Fruit fly (Drosophila melanogaster): Measurements from ENCODE around the gene lsn.

Gene lsn

DNA sequence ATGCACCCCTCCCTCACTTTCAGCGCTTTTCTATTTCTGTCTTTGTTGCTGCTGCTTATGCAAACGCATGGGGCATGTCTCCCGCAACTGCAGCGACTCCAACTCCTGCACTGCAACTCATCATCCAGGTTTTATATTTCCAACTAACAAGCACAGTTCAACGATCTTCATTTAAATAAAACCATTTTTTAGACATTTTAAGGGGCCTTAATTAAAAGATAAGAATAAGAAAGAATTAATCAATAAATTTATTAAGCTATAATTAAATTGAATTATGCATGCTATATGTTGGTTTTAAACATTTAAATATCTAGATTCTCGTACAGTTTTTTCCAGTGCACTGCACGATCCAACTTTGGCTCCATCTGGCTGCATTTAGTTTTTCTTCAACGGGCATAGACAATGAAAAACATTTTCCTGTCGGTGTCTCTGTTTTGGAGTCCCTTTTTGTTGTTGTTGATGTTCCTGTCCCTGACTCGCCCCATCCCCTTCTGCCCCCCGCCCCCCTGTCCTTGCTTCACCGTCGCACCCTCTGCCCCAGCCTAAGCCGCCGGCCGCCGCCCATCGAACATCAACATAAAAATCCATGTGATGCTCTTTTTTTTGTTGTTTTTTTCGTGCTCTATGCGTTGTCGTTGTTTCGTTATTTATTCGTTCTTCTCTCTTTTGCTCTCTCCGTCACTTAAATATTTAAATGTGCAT is 36.0 kb upstream of the lsn start (continued):
- TF ChIP-seq jumu (GFP tag; optimal IDR thresholded peaks at IDR 0.05): no peak
- peak; percentile 63 for TF ChIP-seq zen (tag; optimal IDR thresholded peaks at IDR 0.05)
- no peak for TF ChIP-seq B-H1 (GFP tag; IDR thresholded peaks at IDR 0.05)
- TF ChIP-seq CG12769 (tag; optimal IDR thresholded peaks at IDR 0.05): no peak
- peak; percentile 41; the same call in 1 of the 3 replicates for TF ChIP-seq ken (GFP tag; IDR thresholded peaks at IDR 0.05)
- peak; percentile 89 for TF ChIP-seq unpg (GFP tag; optimal IDR thresholded peaks at IDR 0.05)
- TF ChIP-seq cg (GFP tag; optimal IDR thresholded peaks at IDR 0.05): no peak
- TF ChIP-seq NC2α (GFP tag; optimal IDR thresholded peaks at IDR 0.05): no peak
- peak; percentile 45 for TF ChIP-seq kni (GFP tag; optimal IDR thresholded peaks at IDR 0.05)
- peak; percentile 86 for TF ChIP-seq Drgx (GFP tag; IDR thresholded peaks at IDR 0.05)
- peak; percentile 66 for TF ChIP-seq D19A (tag; optimal IDR thresholded peaks at IDR 0.05)
- TF ChIP-seq CG3838 (GFP tag; optimal IDR thresholded peaks at IDR 0.05): no peak
- TF ChIP-seq CG13424 (tag; optimal IDR thresholded peaks at IDR 0.05): peak; percentile 75
- peak; percentile 81 for TF ChIP-seq Oli (tag; optimal IDR thresholded peaks at IDR 0.05)
- no peak for TF ChIP-seq ab (GFP tag; optimal IDR thresholded peaks at IDR 0.05)
- peak; percentile 6 for TF ChIP-seq Sry-β (GFP tag; optimal IDR thresholded peaks at IDR 0.05)
- TF ChIP-seq sug (tag; optimal IDR thresholded peaks at IDR 0.05): no peak
- peak; percentile 88 for TF ChIP-seq Blimp-1 (GFP tag; optimal IDR thresholded peaks at IDR 0.05)
- TF ChIP-seq zfh2 (GFP tag; optimal IDR thresholded peaks at IDR 0.05): no peak
- TF ChIP-seq CG8089 (GFP tag; optimal IDR thresholded peaks at IDR 0.05): no peak
- no peak for TF ChIP-seq CG12071 (GFP tag; optimal IDR thresholded peaks at IDR 0.05)
- TF ChIP-seq Stat92E (GFP tag; optimal IDR thresholded peaks at IDR 0.05): peak in 1 of 3 experiments; percentile 72
- no peak for TF ChIP-seq CHES-1-like (GFP tag; optimal IDR thresholded peaks at IDR 0.05)
- TF ChIP-seq Deaf1 (tag; optimal IDR thresholded peaks at IDR 0.05): peak; percentile 6
- no peak for TF ChIP-seq CG4854 (GFP tag; optimal IDR thresholded peaks at IDR 0.05)
- no peak for TF ChIP-seq ttk (GFP tag; IDR thresholded peaks at IDR 0.05)
- TF ChIP-seq Camta (GFP tag; optimal IDR thresholded peaks at IDR 0.05): no peak
- no peak for TF ChIP-seq C15 (GFP tag; IDR thresholded peaks at IDR 0.05)
- peak; percentile 66 for TF ChIP-seq Six4 (GFP tag; optimal IDR thresholded peaks at IDR 0.05)
- TF ChIP-seq ato (GFP tag; IDR thresholded peaks at IDR 0.05; ENCODE audit: partially characterized antibody): no peak
- TF ChIP-seq Aef1 (GFP tag; IDR thresholded peaks at IDR 0.05): no peak
- no peak for TF ChIP-seq CG42726 (GFP tag; IDR thresholded peaks at IDR 0.05; ENCODE audit: partially characterized antibody)
- TF ChIP-seq rib (GFP tag; IDR thresholded peaks at IDR 0.05): 0 out of 2 replicates have a peak, but pooled peaks have one; percentile 9
- no peak for TF ChIP-seq CG15479 (GFP tag; optimal IDR thresholded peaks at IDR 0.05)
- no peak for TF ChIP-seq CG2129 (GFP tag; IDR thresholded peaks at IDR 0.05; ENCODE audit: partially characterized antibody)
- no peak for TF ChIP-seq CG13894 (tag; optimal IDR thresholded peaks at IDR 0.05)
- TF ChIP-seq mam (GFP tag; optimal IDR thresholded peaks at IDR 0.05): no peak
- no peak for TF ChIP-seq CG2889 (GFP tag; IDR thresholded peaks at IDR 0.05)
- TF ChIP-seq luna (GFP tag; optimal IDR thresholded peaks at IDR 0.05): no peak
- no peak for TF ChIP-seq kay (GFP tag; optimal IDR thresholded peaks at IDR 0.05)
- TF ChIP-seq CG3847 (GFP tag; IDR thresholded peaks at IDR 0.05): no peak
- no peak for TF ChIP-seq Neu2 (GFP tag; optimal IDR thresholded peaks at IDR 0.05; ENCODE audit: borderline replicate concordance)
- no peak for TF ChIP-seq bab2 (GFP tag; optimal IDR thresholded peaks at IDR 0.05)
- peak; percentile 83 for TF ChIP-seq CG2875 (GFP tag; optimal IDR thresholded peaks at IDR 0.05)
- TF ChIP-seq CG14710 (tag; optimal IDR thresholded peaks at IDR 0.05): peak; percentile 93
- peak; percentile 52 for TF ChIP-seq CG10462 (GFP tag; optimal IDR thresholded peaks at IDR 0.05)
- TF ChIP-seq br (optimal IDR thresholded peaks at IDR 0.05): no peak
- no peak for TF ChIP-seq bowl (GFP tag; IDR thresholded peaks at IDR 0.05)
- TF ChIP-seq CG10654 (GFP tag; optimal IDR thresholded peaks at IDR 0.05): peak; percentile 41
- peak; percentile 43; the same call in 1 of the 3 replicates for TF ChIP-seq so (GFP tag; IDR thresholded peaks at IDR 0.05)
